Worm (Caenorhabditis elegans) whole organism, early embryonic: ENCODE measurements around the gene Y43F8B.20.

ENCODE experiments used
- B0310.2 ChIP-seq: sonication (generic microtip); optimal IDR thresholded peaks from 2 replicates; lab custom pipeline; 2016; ENCODE audit warnings: mild to moderate bottlenecking, missing genetic modification characterization, missing compliant biosample characterization
- F13C5.2 ChIP-seq: sonication (generic microtip); optimal IDR thresholded peaks from 2 replicates; lab custom pipeline; 2017; ENCODE audit warnings: mild to moderate bottlenecking, missing genetic modification characterization, inconsistent platforms, missing compliant biosample characterization
- aly-1 ChIP-seq: sonication (generic microtip); optimal IDR thresholded peaks from 2 replicates; lab custom pipeline; 2016; ENCODE audit warnings: missing genetic modification characterization, missing compliant biosample characterization
- ama-1 ChIP-seq: fragments of 150-350 bp; optimal IDR thresholded peaks from 2 replicates; lab custom pipeline; 2014
- ceh-13 ChIP-seq: fragments of 200-800 bp; sonication (Bioruptor generic); optimal IDR thresholded peaks from 2 replicates; lab custom pipeline; 2018; ENCODE audit warnings: mild to moderate bottlenecking, missing genetic modification characterization, missing compliant biosample characterization
- ceh-36 ChIP-seq: sonication (generic microtip); optimal IDR thresholded peaks from 2 replicates; lab custom pipeline; 2016; ENCODE audit warnings: missing genetic modification characterization, inconsistent platforms, missing compliant biosample characterization
- ets-7 ChIP-seq: sonication (generic microtip); optimal IDR thresholded peaks from 2 replicates; lab custom pipeline; 2016; ENCODE audit warnings: missing genotype, missing genetic modification characterization, missing compliant biosample characterization
- flt-1 ChIP-seq: fragments of 200-800 bp; sonication (Bioruptor generic); IDR thresholded peaks from 2 replicates; pipeline ENCODE4 v1.3.6; 2022; ENCODE audit warnings: missing genetic modification characterization, missing compliant biosample characterization
- hmbx-1 ChIP-seq: sonication (generic microtip); optimal IDR thresholded peaks from 2 replicates; lab custom pipeline; 2016; ENCODE audit warnings: mild to moderate bottlenecking, missing genetic modification characterization, missing compliant biosample characterization
- hmg-4 ChIP-seq: fragments of 200-800 bp; sonication (Bioruptor generic); optimal IDR thresholded peaks from 2 replicates; lab custom pipeline; 2018; ENCODE audit warnings: mild to moderate bottlenecking, missing genetic modification characterization, missing compliant biosample characterization
- hnd-1 ChIP-seq: sonication (generic microtip); optimal IDR thresholded peaks from 2 replicates; lab custom pipeline; 2016; ENCODE audit warnings: missing genetic modification characterization, missing compliant biosample characterization
- pes-1 ChIP-seq: fragments of 200-800 bp; sonication (Bioruptor generic); IDR thresholded peaks from 2 replicates; pipeline ENCODE4 v1.3.6; 2022; ENCODE audit warnings: missing genetic modification reagents, missing genetic modification characterization, missing compliant biosample characterization
- scrt-1 ChIP-seq: fragments of 200-800 bp; sonication (Bioruptor generic); IDR thresholded peaks from 2 replicates; pipeline ENCODE4 v1.3.6; 2022; ENCODE audit warnings: missing genetic modification characterization, missing compliant biosample characterization
- sea-1 ChIP-seq: fragments of 200-800 bp; sonication (Bioruptor generic); conservative IDR thresholded peaks from 2 replicates; pipeline ENCODE4 v1.3.6; 2022; ENCODE audit warnings: missing genetic modification characterization, missing compliant biosample characterization
- tbx-11 ChIP-seq: fragments of 200-800 bp; sonication (Bioruptor generic); IDR thresholded peaks from 2 replicates; pipeline ENCODE4 v1.3.6; 2022; ENCODE audit warnings: missing genetic modification characterization, missing compliant biosample characterization
- tbx-37 ChIP-seq: fragments of 200-800 bp; sonication (Bioruptor generic); conservative IDR thresholded peaks from 2 replicates; pipeline ENCODE4 v1.3.6; 2022; ENCODE audit warnings: missing genetic modification reagents, missing genetic modification characterization, missing compliant biosample characterization
- tra-4 ChIP-seq: sonication (generic microtip); optimal IDR thresholded peaks from 2 replicates; lab custom pipeline; 2017; ENCODE audit warnings: missing genetic modification characterization, missing compliant biosample characterization

Y43F8B.20 gene

DNA sequence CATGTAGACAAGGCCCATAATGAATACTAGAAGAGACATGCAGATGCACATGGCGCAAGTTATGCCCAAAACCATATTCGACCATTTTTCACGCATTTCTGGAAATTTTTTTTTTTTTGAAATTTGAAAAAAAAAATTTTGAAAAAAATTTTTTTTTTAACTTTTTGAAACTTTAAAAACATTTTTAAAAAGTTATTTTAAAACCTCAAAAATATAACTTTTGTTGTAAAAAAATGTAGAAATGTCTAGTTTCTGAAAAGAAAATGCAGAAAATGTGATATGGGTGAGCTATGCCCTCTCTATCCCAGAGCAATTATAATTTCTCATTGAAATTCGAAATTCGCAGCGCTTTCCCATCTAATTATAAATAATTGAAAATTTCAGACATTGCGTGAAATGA is at the start of gene Y43F8B.20:
Y43F8B.20 (minus strand) TSS at position 101 of the 400 bp plus-strand sequence.
- no peak for TF ChIP-seq hmg-4 (GFP tag; lab: Kevin White, UChicago)
- no peak for TF ChIP-seq ceh-36
- TF ChIP-seq tra-4 (tag; lab: Kevin White, UChicago) = no peak
- TF ChIP-seq pes-1 (GFP tag; lab: Robert Waterston, UW) = no peak
- no peak for TF ChIP-seq tbx-11 (GFP tag; lab: Robert Waterston, UW)
- TF ChIP-seq scrt-1 (GFP tag; lab: Robert Waterston, UW) = no peak
- TF ChIP-seq tbx-37 (GFP tag; lab: Robert Waterston, UW) = no peak
- TF ChIP-seq ama-1 (lab: Kevin White, UChicago) = no peak
- TF ChIP-seq F13C5.2 (tag; lab: Kevin White, UChicago) = no peak
- no peak for TF ChIP-seq ceh-13 (GFP tag; lab: Kevin White, UChicago)
- no peak for TF ChIP-seq aly-1 (tag; lab: Kevin White, UChicago)
- TF ChIP-seq ets-7 (tag; lab: Kevin White, UChicago) = no peak
- TF ChIP-seq sea-1 (GFP tag; lab: Robert Waterston, UW) = no peak
- TF ChIP-seq flt-1 (GFP tag; lab: Robert Waterston, UW) = no peak

DNA sequence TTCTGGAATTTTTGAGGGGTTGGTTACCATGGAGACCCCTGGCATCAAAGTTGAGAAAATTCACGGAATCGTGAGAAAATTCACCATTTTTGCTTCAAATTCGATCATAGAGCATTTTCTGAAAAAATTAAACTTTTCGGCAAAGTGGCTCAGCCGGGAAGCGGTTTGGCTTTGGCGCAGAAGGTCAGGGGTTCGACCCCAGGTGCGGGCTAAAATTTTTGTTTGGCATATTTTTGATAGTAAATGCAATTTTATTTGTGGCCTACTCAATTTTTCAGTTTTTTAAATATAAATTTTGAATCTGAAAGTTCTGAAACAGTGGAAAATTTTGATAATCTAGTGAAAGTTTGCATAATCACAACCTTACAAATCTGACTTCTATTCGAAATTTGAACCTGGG is 49.5 kb upstream of the Y43F8B.20 start:
- no peak for TF ChIP-seq scrt-1 (GFP tag; lab: Robert Waterston, UW)
- TF ChIP-seq ets-7 (tag; lab: Kevin White, UChicago) = no peak
- TF ChIP-seq tbx-11 (GFP tag; lab: Robert Waterston, UW) = no peak
- no peak for TF ChIP-seq ceh-13 (GFP tag; lab: Kevin White, UChicago)
- no peak for TF ChIP-seq B0310.2 (tag; lab: Kevin White, UChicago)
- TF ChIP-seq hnd-1 = no peak
- TF ChIP-seq aly-1 (tag; lab: Kevin White, UChicago) = no peak
- no peak for TF ChIP-seq sea-1 (GFP tag; lab: Robert Waterston, UW)
- TF ChIP-seq hmbx-1 (tag; lab: Kevin White, UChicago) = no peak
- TF ChIP-seq ceh-36 = no peak
- no peak for TF ChIP-seq tbx-37 (GFP tag; lab: Robert Waterston, UW)
- no peak for TF ChIP-seq F13C5.2 (tag; lab: Kevin White, UChicago)
- no peak for TF ChIP-seq pes-1 (GFP tag; lab: Robert Waterston, UW)
- no peak for TF ChIP-seq tra-4 (tag; lab: Kevin White, UChicago)
- no peak for TF ChIP-seq ama-1 (lab: Kevin White, UChicago)
- TF ChIP-seq hmg-4 (GFP tag; lab: Kevin White, UChicago) = no peak
- no peak for TF ChIP-seq flt-1 (GFP tag; lab: Robert Waterston, UW)

DNA sequence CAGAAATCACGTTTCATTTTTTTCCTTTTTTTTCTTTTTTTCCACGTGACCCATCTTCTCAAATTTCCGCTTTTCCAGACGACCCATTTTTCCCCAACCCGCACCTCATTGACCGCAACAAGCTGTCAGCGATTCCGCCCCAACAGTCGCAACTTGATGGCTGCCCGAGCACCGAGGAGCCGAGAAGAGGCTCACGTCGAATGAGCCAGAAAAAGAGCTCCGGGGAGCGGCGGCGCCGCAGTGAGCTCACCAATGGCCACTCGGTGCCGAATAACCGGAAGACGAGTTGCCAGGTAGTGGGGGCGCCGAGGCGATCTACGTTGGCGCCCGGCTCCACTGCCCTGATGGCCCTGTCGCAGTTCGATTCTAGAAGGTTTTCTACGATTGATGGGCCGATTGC is 41.2 kb upstream of the Y43F8B.20 start:
- TF ChIP-seq tbx-37 (GFP tag; lab: Robert Waterston, UW) = no peak
- no peak for TF ChIP-seq B0310.2 (tag; lab: Kevin White, UChicago)
- no peak for TF ChIP-seq hmbx-1 (tag; lab: Kevin White, UChicago)

DNA sequence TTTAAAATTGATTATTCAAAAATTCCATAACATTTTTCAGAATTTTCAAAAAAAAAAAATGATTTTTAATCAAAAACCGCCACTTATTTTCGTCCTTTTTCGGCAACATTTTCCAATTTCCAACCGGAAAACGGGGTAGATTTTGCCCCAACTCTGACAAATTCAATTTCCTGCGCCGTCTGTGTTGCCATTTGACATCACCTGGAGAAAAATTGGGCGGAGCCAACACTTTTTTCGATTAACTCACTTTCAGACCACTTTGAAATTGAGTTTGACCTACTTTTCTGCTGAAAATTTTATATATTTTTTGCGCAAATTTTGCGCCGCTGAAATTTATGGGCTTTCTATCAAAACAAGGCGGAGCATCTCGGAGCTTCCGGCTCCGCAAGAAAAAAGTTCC is 32.7 kb upstream of the Y43F8B.20 start:
- TF ChIP-seq B0310.2 (tag; lab: Kevin White, UChicago) = no peak
- no peak for TF ChIP-seq hmbx-1 (tag; lab: Kevin White, UChicago)
- no peak for TF ChIP-seq tbx-11 (GFP tag; lab: Robert Waterston, UW)
- no peak for TF ChIP-seq ets-7 (tag; lab: Kevin White, UChicago)
- no peak for TF ChIP-seq tbx-37 (GFP tag; lab: Robert Waterston, UW)
- TF ChIP-seq flt-1 (GFP tag; lab: Robert Waterston, UW) = no peak
- no peak for TF ChIP-seq ama-1 (lab: Kevin White, UChicago)
- TF ChIP-seq hnd-1 = no peak
- no peak for TF ChIP-seq aly-1 (tag; lab: Kevin White, UChicago)
- no peak for TF ChIP-seq ceh-13 (GFP tag; lab: Kevin White, UChicago)
- TF ChIP-seq scrt-1 (GFP tag; lab: Robert Waterston, UW) = no peak

DNA sequence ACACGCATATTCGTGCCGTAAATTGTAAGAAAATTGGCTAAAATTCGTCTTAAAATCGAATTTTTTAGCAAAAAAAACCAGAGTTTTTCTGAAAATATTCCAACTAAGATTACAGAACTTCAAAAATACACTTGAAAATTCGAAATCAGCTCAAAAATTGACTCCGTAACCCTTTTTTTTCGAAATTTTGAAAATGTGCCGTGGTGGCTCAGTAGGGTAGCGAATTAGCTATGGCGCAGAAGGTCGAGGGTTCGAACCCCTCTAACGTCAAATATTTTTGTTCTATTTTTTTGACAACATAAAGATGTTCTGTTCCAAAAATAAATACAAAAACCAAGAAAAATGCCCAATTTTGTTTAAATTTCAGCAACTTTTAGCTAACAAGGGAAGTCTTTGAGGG is 29.9 kb upstream of the Y43F8B.20 start:
- no peak for TF ChIP-seq sea-1 (GFP tag; lab: Robert Waterston, UW)

DNA sequence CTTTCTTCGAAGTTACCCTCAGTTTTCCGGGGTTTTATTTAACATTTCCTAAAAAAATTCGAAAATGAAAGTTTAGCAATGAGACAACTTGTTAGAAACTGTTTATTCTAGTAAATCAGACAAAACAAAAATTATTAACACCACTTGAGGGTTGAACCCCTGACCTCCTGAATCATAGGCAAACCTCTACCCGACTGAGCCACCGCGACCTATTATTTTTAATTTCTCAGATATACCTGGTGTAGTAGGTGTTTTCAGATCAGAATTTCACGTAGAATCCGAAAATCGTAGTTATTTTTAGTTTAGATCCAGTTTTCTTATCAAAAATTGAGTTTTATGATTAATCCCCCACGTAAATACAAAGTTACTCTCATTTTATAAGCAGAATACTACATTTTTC is 20.5 kb upstream of the Y43F8B.20 start:
- TF ChIP-seq F13C5.2 (tag; lab: Kevin White, UChicago) (no peak), flt-1 (GFP tag; lab: Robert Waterston, UW) (no peak), tbx-37 (GFP tag; lab: Robert Waterston, UW) (no peak), hmbx-1 (tag; lab: Kevin White, UChicago) (no peak), ceh-36 (no peak), tra-4 (tag; lab: Kevin White, UChicago) (no peak), ets-7 (tag; lab: Kevin White, UChicago) (no peak), tbx-11 (GFP tag; lab: Robert Waterston, UW) (no peak), B0310.2 (tag; lab: Kevin White, UChicago) (no peak), sea-1 (GFP tag; lab: Robert Waterston, UW) (no peak), scrt-1 (GFP tag; lab: Robert Waterston, UW) (no peak), hnd-1 (no peak), pes-1 (GFP tag; lab: Robert Waterston, UW) (no peak), ceh-13 (GFP tag; lab: Kevin White, UChicago) (no peak), hmg-4 (GFP tag; lab: Kevin White, UChicago) (no peak), ama-1 (lab: Kevin White, UChicago) (no peak)

DNA sequence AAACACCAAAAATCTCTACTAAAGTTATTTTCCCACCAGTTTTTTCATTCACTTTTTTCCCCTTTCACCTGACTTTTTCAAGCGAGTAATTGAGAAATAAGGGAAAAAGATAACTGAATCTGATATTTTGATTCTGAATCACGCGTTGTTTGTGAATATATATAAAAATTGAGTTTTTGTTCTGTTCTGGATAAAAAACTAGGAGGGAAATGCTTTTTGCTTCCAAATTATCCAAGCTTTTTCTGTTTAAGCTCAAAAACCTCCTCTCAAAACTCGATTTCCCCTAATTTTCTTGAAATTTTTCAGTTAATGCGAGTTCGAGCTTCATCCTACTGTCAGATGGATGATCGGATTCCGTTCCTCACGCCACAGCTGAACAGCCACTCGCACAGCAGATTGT is 15.5 kb upstream of the Y43F8B.20 start, which contains the start of gene kcnl-1:
kcnl-1 (plus strand) TSS at position 301 of the 400 bp plus-strand sequence.
- TF ChIP-seq ceh-13 (GFP tag; lab: Kevin White, UChicago) = no peak
- no peak for TF ChIP-seq aly-1 (tag; lab: Kevin White, UChicago)
- no peak for TF ChIP-seq flt-1 (GFP tag; lab: Robert Waterston, UW)
- TF ChIP-seq sea-1 (GFP tag; lab: Robert Waterston, UW) = no peak
- TF ChIP-seq hmbx-1 (tag; lab: Kevin White, UChicago) = no peak
- TF ChIP-seq ets-7 (tag; lab: Kevin White, UChicago) = no peak
- TF ChIP-seq tra-4 (tag; lab: Kevin White, UChicago) = no peak
- TF ChIP-seq B0310.2 (tag; lab: Kevin White, UChicago) = no peak
- TF ChIP-seq tbx-37 (GFP tag; lab: Robert Waterston, UW) = no peak
- TF ChIP-seq tbx-11 (GFP tag; lab: Robert Waterston, UW) = no peak
- no peak for TF ChIP-seq scrt-1 (GFP tag; lab: Robert Waterston, UW)
